Fruit fly (Drosophila melanogaster): ENCODE results near the gene ich.

DNA sequence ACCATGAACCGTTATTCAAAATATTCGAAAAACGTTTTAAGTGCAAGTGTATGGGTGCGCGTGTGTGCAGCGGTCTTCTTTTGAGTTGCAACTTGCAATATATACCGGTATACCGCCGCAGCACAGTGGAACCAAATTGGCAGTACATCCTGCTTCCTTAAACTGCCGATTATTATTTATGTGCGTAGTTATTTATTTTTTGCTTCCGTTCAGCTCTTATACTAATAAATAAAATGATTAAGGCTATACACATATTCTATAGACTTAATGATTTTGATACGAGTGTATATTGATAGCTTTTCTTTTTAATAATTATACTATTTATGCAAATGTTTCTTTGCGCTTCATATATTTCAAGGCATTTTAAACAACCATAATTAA, 7.1 kb upstream of the ich start:
- no peak for TF ChIP-seq Hr96 (GFP tag; optimal IDR thresholded peaks at IDR 0.05)
- no peak for TF ChIP-seq toe (GFP tag; optimal IDR thresholded peaks at IDR 0.05)
- TF ChIP-seq cic (GFP tag; optimal IDR thresholded peaks at IDR 0.05) = no peak
